Fruit fly (Drosophila melanogaster) S2 (cell line): ENCODE measurements around the gene cort.

Experiments
- CG8478 ChIP-seq: fragments of >200 bp; optimal IDR thresholded peaks from 2 replicates; lab custom pipeline; 2018
- CTCF ChIP-seq, 2 experiments: fragments of >200 bp; optimal IDR thresholded peaks; 2 replicates each; lab custom pipeline; 2018

DNA sequence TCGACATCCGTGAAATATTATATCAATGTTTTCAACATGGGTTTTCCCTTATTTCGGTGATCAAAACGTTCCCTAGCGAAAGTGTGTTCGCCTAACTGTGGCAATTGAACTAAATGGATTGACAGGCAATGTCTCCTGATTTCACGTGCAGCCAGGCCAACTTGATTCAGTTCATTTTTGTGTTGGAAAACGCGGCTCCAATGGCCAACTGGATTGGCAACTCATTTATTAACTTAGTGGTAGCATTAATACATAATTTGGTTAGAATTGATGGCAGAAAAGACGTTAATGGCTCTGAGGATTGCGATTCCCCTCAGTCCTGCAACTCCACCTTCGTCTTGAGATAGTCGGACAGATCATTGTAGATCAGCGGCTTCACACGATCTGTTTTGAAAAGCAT is 10.2 kb upstream of the cort start, which contains the start of gene CG11327:
- no peak for TF ChIP-seq CG8478 (lab: Kevin White, UChicago)
- no peak for TF ChIP-seq CTCF (optimal IDR thresholded peaks at IDR 0.05; lab: Kevin White, UChicago)
